Worm (Caenorhabditis elegans) whole organism, young adult: ENCODE measurements around the gene ascc-1.

Source experiments
- F33H1.4 ChIP-seq: fragments of 200-800 bp; sonication (Bioruptor generic); IDR thresholded peaks from 2 replicates; pipeline ENCODE4 v1.3.6; 2022; ENCODE audit warnings: missing genetic modification reagents, missing genetic modification characterization, missing compliant biosample characterization
- aptf-3 ChIP-seq: fragments of 200-800 bp; sonication (Bioruptor generic); IDR thresholded peaks from 2 replicates; pipeline ENCODE4 v1.3.6; 2022; ENCODE audit warnings: missing genetic modification characterization, missing compliant biosample characterization
- egl-18 ChIP-seq: fragments of 200-800 bp; sonication (Bioruptor generic); IDR thresholded peaks from 2 replicates; pipeline ENCODE4 v1.3.6; 2022; ENCODE audit warnings: missing genetic modification reagents, missing genetic modification characterization, missing compliant biosample characterization
- hmg-20 ChIP-seq: fragments of 200-800 bp; sonication (Bioruptor generic); IDR thresholded peaks from 2 replicates; pipeline ENCODE4 v1.3.6; 2022; ENCODE audit warnings: missing genetic modification reagents, missing genetic modification characterization, missing compliant biosample characterization
- madf-8 ChIP-seq: fragments of 200-800 bp; sonication (Bioruptor generic); conservative IDR thresholded peaks from 2 replicates; pipeline ENCODE4 v1.3.6; 2022; ENCODE audit warnings: missing genetic modification reagents, missing genetic modification characterization, missing compliant biosample characterization
- nfya-1 ChIP-seq: sonication (generic microtip); optimal IDR thresholded peaks from 2 replicates; lab custom pipeline; 2017; ENCODE audit warnings: antibody characterized with exemption, missing compliant biosample characterization, missing genetic modification characterization, borderline replicate concordance; ENCODE audit not compliant: insufficient read depth
- nfya-2 ChIP-seq: fragments of 200-800 bp; sonication (Bioruptor generic); IDR thresholded peaks from 2 replicates; pipeline ENCODE4 v1.3.6; 2022; ENCODE audit warnings: missing genetic modification reagents, missing genetic modification characterization, missing compliant biosample characterization
- pha-4 ChIP-seq: fragments of 150-350 bp; sonication (generic microtip); optimal IDR thresholded peaks from 2 replicates; lab custom pipeline; 2014; ENCODE audit warnings: missing biosample characterization, missing genetic modification reagents, missing genetic modification characterization
- rpc-1 ChIP-seq, 2 experiments: fragments of 150-350 bp in 1 of 2; sonication (generic microtip) in 1 of 2; optimal IDR thresholded peaks; 2 replicates each; lab custom pipeline; 2014 to 2018; ENCODE audit warnings: missing biosample characterization in 1 of 2, missing genetic modification characterization in 1 of 2, missing genetic modification reagents in 1 of 2, missing genotype in 1 of 2
- unc-62 ChIP-seq: fragments of 150-350 bp; optimal IDR thresholded peaks from 2 replicates; lab custom pipeline; 2014; ENCODE audit warnings: missing biosample characterization, missing genetic modification reagents, missing genetic modification characterization
- ztf-25 ChIP-seq: fragments of 200-800 bp; sonication (Bioruptor generic); IDR thresholded peaks from 2 replicates; pipeline ENCODE4 v1.3.6; 2022; ENCODE audit warnings: missing genetic modification reagents, missing genetic modification characterization, missing compliant biosample characterization

DNA sequence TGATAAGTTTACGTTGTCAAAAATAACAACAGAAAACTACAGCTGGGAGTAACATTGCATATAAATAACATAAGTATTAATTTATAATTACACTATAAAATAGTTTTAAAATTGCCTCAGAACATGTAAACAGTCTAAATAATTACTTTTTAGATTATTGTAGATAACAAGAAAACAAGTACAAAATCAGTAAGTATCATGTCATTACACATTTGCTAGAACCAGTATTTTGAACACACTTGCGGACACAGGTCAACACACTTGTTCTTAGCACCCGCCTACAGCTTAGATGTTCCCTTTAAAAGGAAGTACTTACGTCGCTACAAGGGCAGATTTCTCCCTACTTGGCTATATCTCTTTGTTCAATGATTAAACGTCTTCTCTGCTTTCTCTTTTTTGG lies 23.6 kb upstream of the ascc-1 start, which contains the start of gene F23F1.2:
- TF ChIP-seq nfya-1 (tag; lab: Kevin White, UChicago): no peak
- TF ChIP-seq hmg-20: no peak
- no peak for TF ChIP-seq nfya-2 (GFP tag; lab: Robert Waterston, UW)
- TF ChIP-seq unc-62: no peak
- no peak for TF ChIP-seq ztf-25
- no peak for TF ChIP-seq pha-4
- no peak for TF ChIP-seq F33H1.4 (GFP tag; lab: Robert Waterston, UW)
- TF ChIP-seq madf-8 (GFP tag; lab: Robert Waterston, UW): no peak
- TF ChIP-seq egl-18: no peak
- TF ChIP-seq rpc-1 (optimal IDR thresholded peaks at IDR 0.05; lab: Kevin White, UChicago): no peak
- no peak for TF ChIP-seq rpc-1 (tag; optimal IDR thresholded peaks at IDR 0.05; lab: Kevin White, UChicago)
- TF ChIP-seq aptf-3: no peak
